Worm (Caenorhabditis elegans): ENCODE data around the gene swt-6.

DNA sequence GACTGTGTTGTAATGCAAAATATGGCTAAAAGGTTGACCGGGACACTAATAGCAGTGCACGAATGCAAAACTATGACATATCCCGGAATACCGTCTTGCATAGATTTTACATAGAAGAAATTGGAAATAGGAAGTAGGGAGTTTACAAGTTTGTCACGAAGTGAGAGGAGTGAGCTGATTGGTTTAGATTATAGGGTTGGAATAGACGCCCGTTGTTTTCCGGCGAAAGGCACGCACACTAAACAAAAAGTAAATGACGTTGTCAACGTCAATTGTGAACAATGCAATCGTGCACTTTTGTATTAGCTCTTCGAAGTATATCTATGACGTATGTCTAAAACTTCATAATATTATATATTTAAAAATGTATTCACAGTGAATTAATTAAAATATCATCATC, 6.8 kb downstream of the swt-6 start, which contains the start of gene srh-24:
- TF ChIP-seq tbx-11 (GFP tag; IDR thresholded peaks at IDR 0.05) (no peak), flt-1 (GFP tag; IDR thresholded peaks at IDR 0.05) (no peak), hmg-4 (GFP tag; optimal IDR thresholded peaks at IDR 0.05) (no peak), sea-1 (GFP tag; conservative IDR thresholded peaks at IDR 0.05) (no peak), tbx-37 (GFP tag; conservative IDR thresholded peaks at IDR 0.05) (no peak), scrt-1 (GFP tag; IDR thresholded peaks at IDR 0.05) (no peak), ama-1 (optimal IDR thresholded peaks at IDR 0.05) (no peak), ceh-36 (tag; optimal IDR thresholded peaks at IDR 0.05) (no peak), ets-7 (tag; optimal IDR thresholded peaks at IDR 0.05) (no peak), aly-1 (tag; optimal IDR thresholded peaks at IDR 0.05) (no peak), pes-1 (GFP tag; IDR thresholded peaks at IDR 0.05) (no peak), F13C5.2 (tag; optimal IDR thresholded peaks at IDR 0.05) (no peak), hnd-1 (tag; optimal IDR thresholded peaks at IDR 0.05) (no peak)
